Worm (Caenorhabditis elegans): ENCODE results near the gene tars-1.

ce11 chrII:11688011-11688410 is 7.4 kb downstream of the tars-1 start:
- TF ChIP-seq zim-3 (tag; optimal IDR thresholded peaks at IDR 0.05), result no peak
- no peak for TF ChIP-seq F23B12.7 (tag; optimal IDR thresholded peaks at IDR 0.05; ENCODE audit: insufficient read depth)
- TF ChIP-seq ama-1 (optimal IDR thresholded peaks at IDR 0.05), result no peak
- TF ChIP-seq ama-1 (GFP tag; optimal IDR thresholded peaks at IDR 0.05), result no peak
- no peak for TF ChIP-seq pbrm-1 (GFP tag; IDR thresholded peaks at IDR 0.05)
- TF ChIP-seq lag-1 (GFP tag; IDR thresholded peaks at IDR 0.05), result no peak
- TF ChIP-seq mcd-1 (GFP tag; IDR thresholded peaks at IDR 0.05), result no peak
- no peak for TF ChIP-seq sdz-38 (tag; optimal IDR thresholded peaks at IDR 0.05)
- TF ChIP-seq D2030.7 (GFP tag; IDR thresholded peaks at IDR 0.05), result no peak

Measured in whole organism, young adult.